Fruit fly (Drosophila melanogaster) whole organism, embryonic: ENCODE results near the gene Lgr3.

Experiments used
- Atf-2 ChIP-seq: fragments of 200-800 bp; sonication (Bioruptor generic); optimal IDR thresholded peaks from 2 replicates; lab custom pipeline; 2016; ENCODE audit warnings: missing biosample characterization, missing genetic modification characterization
- Awh ChIP-seq: fragments of 200-800 bp; sonication (Bioruptor generic); IDR thresholded peaks from 2 replicates; pipeline ENCODE4, ENCODE4 v1.3.6; 2022; ENCODE audit warnings: missing biosample characterization, missing genetic modification characterization
- B-H1 ChIP-seq: fragments of 200-800 bp; sonication (Bioruptor generic); IDR thresholded peaks from 3 replicates; pipeline ENCODE4 v1.3.6; 2022; ENCODE audit warnings: missing biosample characterization, missing genetic modification characterization
- Blimp-1 ChIP-seq: fragments of 200-800 bp; sonication (Bioruptor generic); optimal IDR thresholded peaks from 3 replicates; lab custom pipeline; 2018; ENCODE audit warnings: missing biosample characterization, missing genetic modification characterization, mild to moderate bottlenecking, moderate library complexity, missing genetic modification reagents
- CG10366 ChIP-seq: fragments of 200-800 bp; sonication (Bioruptor generic); IDR thresholded peaks from 2 replicates; pipeline ENCODE4 v1.3.6; 2022; ENCODE audit warnings: missing biosample characterization, missing genetic modification characterization
- CG10462 ChIP-seq: fragments of 200-800 bp; sonication (Bioruptor generic); optimal IDR thresholded peaks from 2 replicates; lab custom pipeline; 2016; ENCODE audit warnings: missing biosample characterization, missing genetic modification characterization
- CG11398 ChIP-seq: fragments of 200-800 bp; sonication (Bioruptor generic); optimal IDR thresholded peaks from 2 replicates; lab custom pipeline; 2016; ENCODE audit warnings: missing biosample characterization, missing genetic modification characterization
- CG13123 ChIP-seq: fragments of 200-800 bp; sonication (Bioruptor generic); optimal IDR thresholded peaks from 2 replicates; lab custom pipeline; 2016; ENCODE audit warnings: missing biosample characterization, missing genetic modification characterization
- CG15269 ChIP-seq: fragments of 200-800 bp; sonication (Bioruptor generic); optimal IDR thresholded peaks from 2 replicates; lab custom pipeline; 2018; ENCODE audit warnings: missing biosample characterization, mild to moderate bottlenecking, missing genetic modification characterization, moderate library complexity
- CG1529 ChIP-seq: fragments of 200-800 bp; sonication (Bioruptor generic); optimal IDR thresholded peaks from 3 replicates; lab custom pipeline; 2018; ENCODE audit warnings: missing biosample characterization, missing genetic modification characterization
- CG15514 ChIP-seq: fragments of 200-800 bp; sonication (Bioruptor generic); optimal IDR thresholded peaks from 3 replicates; lab custom pipeline; 2017; ENCODE audit warnings: missing biosample characterization, missing genetic modification characterization, mild to moderate bottlenecking, moderate library complexity, missing genetic modification reagents
- CG15696 ChIP-seq: fragments of 200-800 bp; sonication (Bioruptor generic); optimal IDR thresholded peaks from 2 replicates; lab custom pipeline; 2019; ENCODE audit warnings: missing biosample characterization, mild to moderate bottlenecking, missing genetic modification characterization, moderate library complexity
- CG16863 ChIP-seq: fragments of 200-800 bp; sonication (Bioruptor generic); optimal IDR thresholded peaks from 3 replicates; lab custom pipeline; 2016; ENCODE audit warnings: missing biosample characterization, missing genetic modification characterization
- CG1832 ChIP-seq: fragments of 200-800 bp; sonication (Bioruptor generic); optimal IDR thresholded peaks from 2 replicates; lab custom pipeline; 2017; ENCODE audit warnings: missing biosample characterization, mild to moderate bottlenecking, missing genetic modification characterization, inconsistent platforms
- CG18599 ChIP-seq: fragments of 200-800 bp; sonication (Bioruptor generic); optimal IDR thresholded peaks from 3 replicates; lab custom pipeline; 2017; ENCODE audit warnings: missing biosample characterization, missing genetic modification characterization, mild to moderate bottlenecking, moderate library complexity, missing genetic modification reagents
- CG2712 ChIP-seq: fragments of 200-800 bp; optimal IDR thresholded peaks from 3 replicates; lab custom pipeline; 2019; ENCODE audit warnings: missing biosample characterization, mild to moderate bottlenecking, missing genetic modification characterization, moderate library complexity
- CG2875 ChIP-seq: fragments of 200-800 bp; sonication (Bioruptor generic); optimal IDR thresholded peaks from 2 replicates; lab custom pipeline; 2017; ENCODE audit warnings: missing biosample characterization, mild to moderate bottlenecking, missing genetic modification characterization, missing genetic modification reagents
- CG2889 ChIP-seq: fragments of 200-800 bp; sonication (Bioruptor generic); IDR thresholded peaks from 3 replicates; pipeline ENCODE4 v1.3.6; 2022; ENCODE audit warnings: missing biosample characterization, missing genetic modification characterization
- CG31441 ChIP-seq: fragments of 200-800 bp; sonication (Bioruptor generic); IDR thresholded peaks from 2 replicates; pipeline ENCODE4 v1.3.6; 2022; ENCODE audit warnings: missing biosample characterization, missing genetic modification characterization
- CG4424 ChIP-seq: fragments of 200-800 bp; sonication (Bioruptor generic); optimal IDR thresholded peaks from 3 replicates; lab custom pipeline; 2016; ENCODE audit warnings: missing biosample characterization, missing genetic modification characterization
- CG4707 ChIP-seq: fragments of 200-800 bp; sonication (Bioruptor generic); optimal IDR thresholded peaks from 2 replicates; lab custom pipeline; 2018; ENCODE audit warnings: missing biosample characterization, mild to moderate bottlenecking, missing genetic modification characterization, moderate library complexity
- CG7928 ChIP-seq: fragments of 200-800 bp; sonication (Bioruptor generic); optimal IDR thresholded peaks from 2 replicates; lab custom pipeline; 2017; ENCODE audit warnings: missing biosample characterization, mild to moderate bottlenecking, missing genetic modification characterization
- CG8388 ChIP-seq: fragments of 200-800 bp; sonication (Bioruptor generic); optimal IDR thresholded peaks from 2 replicates; lab custom pipeline; 2019; ENCODE audit warnings: missing biosample characterization, mild to moderate bottlenecking, missing genetic modification characterization, moderate library complexity
- CG8765 ChIP-seq: fragments of 200-800 bp; sonication (Bioruptor generic); IDR thresholded peaks from 2 replicates; pipeline ENCODE4 v1.3.6; 2022; ENCODE audit warnings: missing biosample characterization, missing genetic modification characterization
- HmgD ChIP-seq: fragments of 200-800 bp; sonication (Bioruptor generic); optimal IDR thresholded peaks from 3 replicates; lab custom pipeline; 2016; ENCODE audit warnings: missing biosample characterization, missing genetic modification characterization
- Hmr ChIP-seq: fragments of 200-800 bp; sonication (Bioruptor generic); optimal IDR thresholded peaks from 3 replicates; lab custom pipeline; 2017; ENCODE audit warnings: mild to moderate bottlenecking, missing biosample characterization, missing genetic modification reagents, missing genetic modification characterization
- Myb ChIP-seq: fragments of 200-800 bp; sonication (Bioruptor generic); optimal IDR thresholded peaks from 2 replicates; lab custom pipeline; 2016; ENCODE audit warnings: missing biosample characterization, missing genetic modification characterization
- Nf-YA ChIP-seq: fragments of 200-800 bp; sonication (Bioruptor generic); IDR thresholded peaks from 2 replicates; pipeline ENCODE4 v1.3.6; 2022; ENCODE audit warnings: missing biosample characterization, missing genetic modification characterization
- NfI ChIP-seq: fragments of 200-800 bp; sonication (Bioruptor generic); optimal IDR thresholded peaks from 3 replicates; lab custom pipeline; 2018; ENCODE audit warnings: missing biosample characterization, mild to moderate bottlenecking, missing genetic modification characterization, moderate library complexity
- Poxn ChIP-seq: fragments of 200-800 bp; sonication (Bioruptor generic); IDR thresholded peaks from 2 replicates; pipeline ENCODE4 v1.3.6; 2022; ENCODE audit warnings: missing biosample characterization, missing genetic modification characterization
- Ptx1 ChIP-seq: fragments of 200-800 bp; sonication (Bioruptor generic); IDR thresholded peaks from 2 replicates; pipeline ENCODE4 v1.3.6; 2022; ENCODE audit warnings: missing biosample characterization, missing genetic modification characterization
- Ravus ChIP-seq: fragments of 200-800 bp; sonication (Bioruptor generic); IDR thresholded peaks from 2 replicates; pipeline ENCODE4 v1.3.6; 2022; ENCODE audit warnings: missing biosample characterization, missing genetic modification characterization
- Rfx ChIP-seq: fragments of 200-800 bp; sonication (Bioruptor generic); IDR thresholded peaks from 2 replicates; pipeline ENCODE4 v1.3.6; 2022; ENCODE audit warnings: missing biosample characterization, missing genetic modification characterization
- TFAM ChIP-seq: fragments of 200-800 bp; sonication (Bioruptor generic); optimal IDR thresholded peaks from 2 replicates; lab custom pipeline; 2017; ENCODE audit warnings: missing biosample characterization, missing genetic modification characterization, inconsistent platforms
- Trl ChIP-seq, 3 experiments: fragments of >200 bp in 2 of 3; fragments of 200-800 bp in 1 of 3; sonication (Bioruptor generic) in 1 of 3; optimal IDR thresholded peaks; 2 replicates in 1 of 3; 3 replicates in 2 of 3; lab custom pipeline; 2016 to 2017; ENCODE audit warnings: missing biosample characterization in 1 of 3, missing genetic modification characterization in 1 of 3
- Xrp1 ChIP-seq: fragments of 200-800 bp; sonication (Bioruptor generic); IDR thresholded peaks from 2 replicates; pipeline ENCODE4 v1.3.6; 2022; ENCODE audit warnings: missing biosample characterization, missing genetic modification characterization
- bab2 ChIP-seq: fragments of 200-800 bp; sonication (Bioruptor generic); optimal IDR thresholded peaks from 2 replicates; lab custom pipeline; 2016; ENCODE audit warnings: missing biosample characterization, missing genetic modification characterization
- cad ChIP-seq: fragments of >200 bp; optimal IDR thresholded peaks from 2 replicates; lab custom pipeline; 2017; ENCODE audit warnings: missing biosample characterization, missing genetic modification characterization
- ewg ChIP-seq: fragments of 200-800 bp; sonication (Bioruptor generic); optimal IDR thresholded peaks from 3 replicates; lab custom pipeline; 2017; ENCODE audit warnings: mild to moderate bottlenecking, missing biosample characterization, missing genetic modification reagents, missing genetic modification characterization
- fu2 ChIP-seq: fragments of 200-800 bp; sonication (Bioruptor generic); optimal IDR thresholded peaks from 2 replicates; lab custom pipeline; 2016; ENCODE audit warnings: missing biosample characterization, missing genetic modification characterization
- gce ChIP-seq: fragments of 200-800 bp; sonication (Bioruptor generic); IDR thresholded peaks from 3 replicates; pipeline ENCODE4 v1.3.6; 2022; ENCODE audit warnings: missing biosample characterization, missing genetic modification characterization
- gro ChIP-seq: fragments of 200-800 bp; sonication (Bioruptor generic); optimal IDR thresholded peaks from 2 replicates; lab custom pipeline; 2016; ENCODE audit warnings: missing biosample characterization, missing genetic modification characterization
- gsb ChIP-seq: fragments of 200-800 bp; sonication (Bioruptor generic); IDR thresholded peaks from 2 replicates; pipeline ENCODE4 v1.3.6; 2022; ENCODE audit warnings: missing biosample characterization, missing genetic modification characterization
- hbn ChIP-seq: fragments of 200-800 bp; sonication (Bioruptor generic); IDR thresholded peaks from 2 replicates; pipeline ENCODE4 v1.3.6; 2022; ENCODE audit warnings: missing biosample characterization, missing genetic modification characterization; ENCODE audit not compliant: partially characterized antibody
- ken ChIP-seq: fragments of 200-800 bp; sonication (Bioruptor generic); IDR thresholded peaks from 3 replicates; pipeline ENCODE4 v1.3.6; 2022; ENCODE audit warnings: missing biosample characterization, missing genetic modification characterization
- pzg ChIP-seq: fragments of 200-800 bp; sonication (Bioruptor generic); optimal IDR thresholded peaks from 3 replicates; lab custom pipeline; 2018; ENCODE audit warnings: missing biosample characterization, mild to moderate bottlenecking, missing genetic modification characterization, moderate library complexity
- sqz ChIP-seq: fragments of 200-800 bp; sonication (Bioruptor generic); optimal IDR thresholded peaks from 3 replicates; lab custom pipeline; 2018; ENCODE audit warnings: missing biosample characterization, mild to moderate bottlenecking, missing genetic modification characterization
- stwl ChIP-seq: fragments of 200-800 bp; sonication (Bioruptor generic); optimal IDR thresholded peaks from 3 replicates; lab custom pipeline; 2018; ENCODE audit warnings: missing biosample characterization, mild to moderate bottlenecking, missing genetic modification characterization, moderate library complexity
- tio ChIP-seq: fragments of 200-800 bp; sonication (Bioruptor generic); optimal IDR thresholded peaks from 2 replicates; lab custom pipeline; 2017; ENCODE audit warnings: missing biosample characterization, missing genetic modification characterization, inconsistent platforms
- unpg ChIP-seq: fragments of 200-800 bp; sonication (Bioruptor generic); optimal IDR thresholded peaks from 3 replicates; lab custom pipeline; 2018; ENCODE audit warnings: missing biosample characterization, mild to moderate bottlenecking, missing genetic modification characterization, moderate library complexity
- yki ChIP-seq: fragments of >200 bp; optimal IDR thresholded peaks from 3 replicates; lab custom pipeline; 2018

Gene Lgr3

dm6 chr3R:25640463-25640862 is 25.1 kb upstream of the Lgr3 start (continued):
- TF ChIP-seq NfI (GFP tag; lab: Kevin White, UChicago) (no peak), B-H1 (GFP tag; lab: Robert Waterston, UW) (no peak; the same call in 2 of the 3 replicates), CG15269 (tag; lab: Kevin White, UChicago) (peak; percentile 42), CG2712 (tag; lab: Kevin White, UChicago) (peak; percentile 75), CG31441 (GFP tag; lab: Robert Waterston, UW) (peak; percentile 61), CG7928 (GFP tag; lab: Kevin White, UChicago) (no peak), CG11398 (no peak), Poxn (GFP tag; lab: Robert Waterston, UW) (no peak), CG15696 (tag; lab: Kevin White, UChicago) (peak; percentile 83), Rfx (GFP tag; lab: Robert Waterston, UW) (peak; percentile 64), CG8388 (GFP tag; lab: Kevin White, UChicago) (peak; percentile 38), TFAM (GFP tag; lab: Kevin White, UChicago) (no peak), CG4424 (GFP tag; lab: Kevin White, UChicago) (peak; percentile 60), CG13123 (GFP tag; lab: Kevin White, UChicago) (no peak), bab2 (peak; percentile 26), ewg (GFP tag; lab: Kevin White, UChicago) (no peak), Blimp-1 (GFP tag; lab: Kevin White, UChicago) (peak; percentile 55), Hmr (GFP tag; lab: Kevin White, UChicago) (no peak), CG2889 (GFP tag; lab: Robert Waterston, UW) (peak; percentile 57; the same call in 1 of the 3 replicates), stwl (peak; percentile 18), pzg (no peak), CG4707 (GFP tag; lab: Kevin White, UChicago) (no peak), CG18599 (GFP tag; lab: Kevin White, UChicago) (peak; percentile 46), Ptx1 (GFP tag; lab: Robert Waterston, UW) (peak; percentile 64; the same call in 1 of the 2 replicates), yki (lab: Kevin White, UChicago) (no peak), Myb (GFP tag; lab: Kevin White, UChicago) (no peak), unpg (GFP tag; lab: Kevin White, UChicago) (peak; percentile 75), HmgD (GFP tag; lab: Kevin White, UChicago) (no peak), Xrp1 (GFP tag; lab: Robert Waterston, UW) (peak; percentile 79), Atf-2 (GFP tag; lab: Kevin White, UChicago) (no peak), CG8765 (GFP tag; lab: Robert Waterston, UW) (peak; percentile 70), hbn (GFP tag; lab: Robert Waterston, UW) (no peak), CG2875 (GFP tag; lab: Kevin White, UChicago) (peak; percentile 7), Nf-YA (GFP tag; lab: Robert Waterston, UW) (no peak), Awh (GFP tag; lab: Robert Waterston, UW) (peak; percentile 52; the same call in 1 of the 2 replicates), ken (GFP tag; lab: Robert Waterston, UW) (peak; percentile 70; the same call in 2 of the 3 replicates), sqz (GFP tag; lab: Kevin White, UChicago) (peak; percentile 8), CG10462 (peak; percentile 0), cad (no peak), Trl (optimal IDR thresholded peaks at IDR 0.05; lab: Kevin White, UChicago) (no peak), Trl (GFP tag; optimal IDR thresholded peaks at IDR 0.05; lab: Kevin White, UChicago) (peak; percentile 22), CG1529 (GFP tag; lab: Kevin White, UChicago) (no peak), CG16863 (GFP tag; lab: Kevin White, UChicago) (no peak), fu2 (GFP tag; lab: Kevin White, UChicago) (no peak), CG1832 (GFP tag; lab: Kevin White, UChicago) (no peak), CG10366 (GFP tag; lab: Robert Waterston, UW) (peak; percentile 56), Ravus (GFP tag; lab: Robert Waterston, UW) (peak; percentile 1; the same call in 1 of the 2 replicates), gro (no peak), tio (GFP tag; lab: Kevin White, UChicago) (peak; percentile 1), gce (GFP tag; lab: Robert Waterston, UW) (0 out of 3 replicates have a peak, but pooled peaks have one; percentile 23), CG15514 (GFP tag; lab: Kevin White, UChicago) (no peak), gsb (GFP tag; lab: Robert Waterston, UW) (no peak)
